Fruit fly (Drosophila melanogaster): ENCODE results near the gene CG9040.

- TF ChIP-seq fru (optimal IDR thresholded peaks at IDR 0.05) = no peak
- no peak for TF ChIP-seq slou (GFP tag; optimal IDR thresholded peaks at IDR 0.05)
Measured at dm6 chr3L:14034476-14034875, 46.8 kb downstream of the CG9040 start, which contains the start of gene CG6661.
